Fruit fly (Drosophila melanogaster): ENCODE results near the gene mus304.

DNA sequence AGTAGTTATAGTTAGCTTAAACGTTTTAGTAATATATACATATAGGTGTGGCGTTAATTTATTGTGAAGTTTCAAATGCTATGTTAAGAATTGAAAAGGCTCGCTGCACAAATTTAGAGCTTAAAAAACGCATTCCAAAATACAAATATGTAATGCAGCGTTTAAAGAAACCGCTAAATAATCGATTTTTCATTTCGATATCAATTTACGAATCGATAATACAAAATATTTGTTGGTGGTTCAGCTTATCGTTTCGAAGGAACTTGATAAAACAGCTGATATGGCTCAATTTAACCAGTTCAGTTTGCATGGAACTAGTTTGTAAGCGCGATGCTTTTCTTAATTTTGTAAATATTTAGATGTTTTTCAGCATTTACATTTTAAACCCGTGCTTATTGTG is 3.1 kb downstream of the mus304 start, which contains the start of the genes CG32195 and CG7341:
- TF ChIP-seq ttk (optimal IDR thresholded peaks at IDR 0.05) (no peak), h (optimal IDR thresholded peaks at IDR 0.05) (no peak), psq (optimal IDR thresholded peaks at IDR 0.05) (no peak), Sin3A (optimal IDR thresholded peaks at IDR 0.05) (no peak)

All from Kc167 (cell line).